Worm (Caenorhabditis elegans): ENCODE measurements around the gene C40A11.8.

DNA sequence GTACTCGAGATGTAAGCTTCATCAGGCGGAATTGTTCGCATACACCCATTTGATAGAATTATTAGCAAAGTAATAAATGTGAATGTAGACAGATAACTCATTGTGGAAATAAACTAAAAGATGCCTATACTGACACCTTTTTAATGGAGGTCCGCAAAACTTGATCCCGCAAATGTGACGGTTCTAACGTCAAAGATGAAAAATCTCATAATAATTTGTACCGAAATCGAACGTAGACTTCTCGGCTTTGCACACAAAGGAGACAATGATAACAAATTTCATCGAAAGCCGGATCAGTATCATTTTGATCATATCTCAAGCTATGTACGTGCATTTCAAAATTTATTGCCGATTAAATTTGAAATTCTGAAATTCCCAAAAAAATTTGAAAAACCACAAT is 42.4 kb downstream of the C40A11.8 start, which contains the start of gene R52.4:
- TF ChIP-seq nhr-11 (tag; optimal IDR thresholded peaks at IDR 0.05) (no peak), ces-1 (GFP tag; optimal IDR thresholded peaks at IDR 0.05) (no peak), zag-1 (tag; optimal IDR thresholded peaks at IDR 0.05) (no peak)
